Fruit fly (Drosophila melanogaster) whole organism, embryonic: ENCODE measurements around the gene CG9586.
A peak's percentile ranks its signal among the peaks of the same experiment; 100 is the strongest.

ENCODE experiments used
- Ada2b ChIP-seq: fragments of 200-800 bp; sonication (Bioruptor generic); IDR thresholded peaks from 2 replicates; pipeline ENCODE4 v1.3.6; 2022; ENCODE audit warnings: missing biosample characterization, missing genetic modification characterization
- BtbVII ChIP-seq: fragments of 200-800 bp; sonication (Bioruptor generic); optimal IDR thresholded peaks from 3 replicates; lab custom pipeline; 2017; ENCODE audit warnings: missing biosample characterization, mild to moderate bottlenecking, missing genetic modification characterization
- CG1233 ChIP-seq: fragments of 200-800 bp; sonication (Bioruptor generic); optimal IDR thresholded peaks from 4 replicates; lab custom pipeline; 2018; ENCODE audit warnings: missing biosample characterization, mild to moderate bottlenecking, missing genetic modification characterization
- CG12391 ChIP-seq: fragments of 200-800 bp; sonication (Bioruptor generic); optimal IDR thresholded peaks from 3 replicates; lab custom pipeline; 2018; ENCODE audit warnings: missing biosample characterization, mild to moderate bottlenecking, missing genetic modification characterization, moderate library complexity
- CG15514 ChIP-seq: fragments of 200-800 bp; sonication (Bioruptor generic); optimal IDR thresholded peaks from 3 replicates; lab custom pipeline; 2017; ENCODE audit warnings: missing biosample characterization, missing genetic modification characterization, mild to moderate bottlenecking, moderate library complexity, missing genetic modification reagents
- CG1602 ChIP-seq: fragments of 200-800 bp; sonication (Bioruptor generic); optimal IDR thresholded peaks from 3 replicates; lab custom pipeline; 2016; ENCODE audit warnings: missing biosample characterization, missing genetic modification characterization
- CG17328 ChIP-seq: fragments of 200-800 bp; sonication (Bioruptor generic); IDR thresholded peaks from 2 replicates; pipeline ENCODE4 v1.3.6; 2022; ENCODE audit warnings: missing biosample characterization, missing genetic modification characterization
- CG18262 ChIP-seq: fragments of 200-800 bp; optimal IDR thresholded peaks from 3 replicates; lab custom pipeline; 2019; ENCODE audit warnings: missing biosample characterization, mild to moderate bottlenecking, missing genetic modification characterization, moderate library complexity
- CG18619 ChIP-seq: fragments of 200-800 bp; sonication (Bioruptor generic); optimal IDR thresholded peaks from 3 replicates; lab custom pipeline; 2017; ENCODE audit warnings: missing biosample characterization, mild to moderate bottlenecking, missing genetic modification characterization
- CG2116 ChIP-seq: fragments of 200-800 bp; sonication (Bioruptor generic); optimal IDR thresholded peaks from 3 replicates; lab custom pipeline; 2018; ENCODE audit warnings: missing biosample characterization, mild to moderate bottlenecking, missing genetic modification characterization
- CG2129 ChIP-seq: fragments of 200-800 bp; sonication (Bioruptor generic); IDR thresholded peaks from 2 replicates; pipeline ENCODE4 v1.3.6; 2022; ENCODE audit warnings: missing biosample characterization, missing genetic modification characterization; ENCODE audit not compliant: partially characterized antibody
- CG33213 ChIP-seq: fragments of 200-800 bp; sonication (Bioruptor generic); optimal IDR thresholded peaks from 3 replicates; lab custom pipeline; 2016; ENCODE audit warnings: missing biosample characterization, missing genetic modification characterization
- CG4707 ChIP-seq: fragments of 200-800 bp; sonication (Bioruptor generic); optimal IDR thresholded peaks from 2 replicates; lab custom pipeline; 2018; ENCODE audit warnings: missing biosample characterization, mild to moderate bottlenecking, missing genetic modification characterization, moderate library complexity
- CG7271 ChIP-seq: fragments of 200-800 bp; sonication (Bioruptor generic); optimal IDR thresholded peaks from 2 replicates; lab custom pipeline; 2018; ENCODE audit warnings: missing biosample characterization, mild to moderate bottlenecking, missing genetic modification characterization, moderate library complexity
- CG7556 ChIP-seq: fragments of 200-800 bp; sonication (Bioruptor generic); optimal IDR thresholded peaks from 2 replicates; lab custom pipeline; 2017; ENCODE audit warnings: missing biosample characterization, mild to moderate bottlenecking, missing genetic modification characterization
- CG8089 ChIP-seq: fragments of 200-800 bp; sonication (Bioruptor generic); optimal IDR thresholded peaks from 3 replicates; lab custom pipeline; 2016; ENCODE audit warnings: missing biosample characterization, missing genetic modification characterization
- CG9932 ChIP-seq: fragments of 200-800 bp; sonication (Bioruptor generic); IDR thresholded peaks from 2 replicates; pipeline ENCODE4 v1.3.6; 2022; ENCODE audit warnings: missing biosample characterization, missing genetic modification characterization
- Deaf1 ChIP-seq: fragments of 200-800 bp; optimal IDR thresholded peaks from 3 replicates; lab custom pipeline; 2019; ENCODE audit warnings: missing biosample characterization, mild to moderate bottlenecking, missing genetic modification characterization, moderate library complexity
- Fer2 ChIP-seq: fragments of 200-800 bp; sonication (Bioruptor generic); optimal IDR thresholded peaks from 2 replicates; lab custom pipeline; 2018; ENCODE audit warnings: missing biosample characterization, mild to moderate bottlenecking, missing genetic modification characterization, moderate library complexity
- Gug ChIP-seq: fragments of 200-800 bp; sonication (Bioruptor generic); IDR thresholded peaks from 4 replicates; pipeline ENCODE4 v1.3.6; 2022; ENCODE audit warnings: missing biosample characterization, missing genetic modification characterization
- HLH4C ChIP-seq: fragments of 200-800 bp; sonication (Bioruptor generic); IDR thresholded peaks from 3 replicates; pipeline ENCODE4 v1.3.6; 2022; ENCODE audit warnings: missing biosample characterization, missing genetic modification characterization; ENCODE audit not compliant: partially characterized antibody
- HLH54F ChIP-seq: fragments of 200-800 bp; sonication (Bioruptor generic); optimal IDR thresholded peaks from 3 replicates; lab custom pipeline; 2016; ENCODE audit warnings: missing biosample characterization, missing genetic modification characterization
- Hr3 ChIP-seq: fragments of 200-800 bp; sonication (Bioruptor generic); optimal IDR thresholded peaks from 3 replicates; lab custom pipeline; 2016; ENCODE audit warnings: missing biosample characterization, missing genetic modification characterization
- Kr ChIP-seq: fragments of 200-800 bp; sonication (Bioruptor generic); optimal IDR thresholded peaks from 2 replicates; lab custom pipeline; 2017; ENCODE audit warnings: missing biosample characterization, mild to moderate bottlenecking, missing genetic modification characterization
- Mad ChIP-seq: fragments of 200-800 bp; sonication (Bioruptor generic); optimal IDR thresholded peaks from 2 replicates; lab custom pipeline; 2016; ENCODE audit warnings: missing biosample characterization, missing genetic modification characterization
- NFAT ChIP-seq: fragments of 200-800 bp; sonication (Bioruptor generic); IDR thresholded peaks from 2 replicates; pipeline ENCODE4 v1.3.6; 2022; ENCODE audit warnings: missing biosample characterization, missing genetic modification characterization
- Nf-YA ChIP-seq: fragments of 200-800 bp; sonication (Bioruptor generic); IDR thresholded peaks from 2 replicates; pipeline ENCODE4 v1.3.6; 2022; ENCODE audit warnings: missing biosample characterization, missing genetic modification characterization
- Pdp1 ChIP-seq, 2 experiments: fragments of 200-800 bp; sonication (Bioruptor generic); optimal IDR thresholded peaks; 3 replicates each; lab custom pipeline; 2016; ENCODE audit warnings: missing biosample characterization in 2 of 2, missing genetic modification characterization in 2 of 2, mild to moderate bottlenecking in 1 of 2, moderate library complexity in 1 of 2
- Poxn ChIP-seq: fragments of 200-800 bp; sonication (Bioruptor generic); IDR thresholded peaks from 2 replicates; pipeline ENCODE4 v1.3.6; 2022; ENCODE audit warnings: missing biosample characterization, missing genetic modification characterization
- Rx ChIP-seq: fragments of 200-800 bp; sonication (Bioruptor generic); IDR thresholded peaks from 2 replicates; pipeline ENCODE4 v1.3.6; 2022; ENCODE audit warnings: missing biosample characterization, missing genetic modification characterization
- Sry-β ChIP-seq: fragments of 200-800 bp; sonication (Bioruptor generic); optimal IDR thresholded peaks from 2 replicates; lab custom pipeline; 2018; ENCODE audit warnings: missing biosample characterization, mild to moderate bottlenecking, missing genetic modification characterization, moderate library complexity
- Usf ChIP-seq: fragments of 200-800 bp; sonication (Bioruptor generic); optimal IDR thresholded peaks from 2 replicates; lab custom pipeline; 2017; ENCODE audit warnings: missing genotype, missing biosample characterization, missing genetic modification characterization
- cad ChIP-seq: fragments of >200 bp; optimal IDR thresholded peaks from 2 replicates; lab custom pipeline; 2017; ENCODE audit warnings: missing biosample characterization, missing genetic modification characterization
- cas ChIP-seq: fragments of 200-800 bp; sonication (Bioruptor generic); IDR thresholded peaks from 2 replicates; pipeline ENCODE4 v1.3.6; 2022; ENCODE audit warnings: missing biosample characterization, missing genetic modification characterization
- chinmo ChIP-seq: fragments of 200-800 bp; sonication (Bioruptor generic); IDR thresholded peaks from 4 replicates; pipeline ENCODE4 v1.3.6; 2022; ENCODE audit warnings: missing biosample characterization, missing genetic modification characterization; ENCODE audit not compliant: partially characterized antibody
- corto ChIP-seq: fragments of 200-800 bp; sonication (Bioruptor generic); optimal IDR thresholded peaks from 2 replicates; lab custom pipeline; 2016; ENCODE audit warnings: missing biosample characterization, mild to moderate bottlenecking, missing genetic modification characterization, moderate library complexity
- crol ChIP-seq: fragments of 200-800 bp; sonication (Bioruptor generic); IDR thresholded peaks from 2 replicates; pipeline ENCODE4 v1.3.6; 2022; ENCODE audit warnings: missing biosample characterization, missing genetic modification characterization
- da ChIP-seq: fragments of 200-800 bp; sonication (Bioruptor generic); optimal IDR thresholded peaks from 2 replicates; lab custom pipeline; 2016; ENCODE audit warnings: missing biosample characterization, missing genetic modification characterization
- danr ChIP-seq: fragments of 200-800 bp; sonication (Bioruptor generic); IDR thresholded peaks from 2 replicates; pipeline ENCODE4 v1.3.6; 2022; ENCODE audit warnings: missing biosample characterization, missing genetic modification characterization
- dimm ChIP-seq: fragments of 200-800 bp; sonication (Bioruptor generic); IDR thresholded peaks from 2 replicates; pipeline ENCODE4 v1.3.6; 2022; ENCODE audit warnings: missing biosample characterization, missing genetic modification characterization
- fd102C ChIP-seq: fragments of 200-800 bp; sonication (Bioruptor generic); optimal IDR thresholded peaks from 2 replicates; lab custom pipeline; 2018; ENCODE audit warnings: missing biosample characterization, mild to moderate bottlenecking, missing genetic modification characterization, moderate library complexity
- gfzf ChIP-seq: fragments of 200-800 bp; sonication (Bioruptor generic); optimal IDR thresholded peaks from 2 replicates; lab custom pipeline; 2016; ENCODE audit warnings: missing biosample characterization, mild to moderate bottlenecking, missing genetic modification characterization, moderate library complexity
- knrl ChIP-seq: fragments of 200-800 bp; sonication (Bioruptor generic); IDR thresholded peaks from 3 replicates; pipeline ENCODE4 v1.3.6; 2022; ENCODE audit warnings: missing biosample characterization, missing genetic modification characterization; ENCODE audit not compliant: partially characterized antibody
- maf-S ChIP-seq: fragments of 200-800 bp; sonication (Bioruptor generic); optimal IDR thresholded peaks from 2 replicates; lab custom pipeline; 2016; ENCODE audit warnings: missing biosample characterization, missing genetic modification characterization
- mld ChIP-seq: fragments of 200-800 bp; sonication (Bioruptor generic); IDR thresholded peaks from 3 replicates; pipeline ENCODE4 v1.3.6; 2022; ENCODE audit warnings: missing biosample characterization, missing genetic modification characterization; ENCODE audit not compliant: partially characterized antibody
- onecut ChIP-seq: fragments of 200-800 bp; sonication (Bioruptor generic); IDR thresholded peaks from 2 replicates; pipeline ENCODE4 v1.3.6; 2022; ENCODE audit warnings: missing biosample characterization, missing genetic modification characterization
- sqz ChIP-seq: fragments of 200-800 bp; sonication (Bioruptor generic); optimal IDR thresholded peaks from 3 replicates; lab custom pipeline; 2018; ENCODE audit warnings: missing biosample characterization, mild to moderate bottlenecking, missing genetic modification characterization
- sug ChIP-seq: fragments of 200-800 bp; optimal IDR thresholded peaks from 2 replicates; lab custom pipeline; 2019; ENCODE audit warnings: missing biosample characterization, mild to moderate bottlenecking, missing genetic modification characterization, moderate library complexity
- tgo ChIP-seq: fragments of 200-800 bp; sonication (Bioruptor generic); IDR thresholded peaks from 3 replicates; pipeline ENCODE4 v1.3.6; 2022; ENCODE audit warnings: missing biosample characterization, missing genetic modification characterization
- usp ChIP-seq: fragments of >200 bp; optimal IDR thresholded peaks from 2 replicates; lab custom pipeline; 2017; ENCODE audit warnings: missing biosample characterization, missing genetic modification characterization
- zfh2 ChIP-seq: fragments of 200-800 bp; sonication (Bioruptor generic); optimal IDR thresholded peaks from 2 replicates; lab custom pipeline; 2016; ENCODE audit warnings: missing biosample characterization, missing genetic modification characterization

The CG9586 gene

DNA sequence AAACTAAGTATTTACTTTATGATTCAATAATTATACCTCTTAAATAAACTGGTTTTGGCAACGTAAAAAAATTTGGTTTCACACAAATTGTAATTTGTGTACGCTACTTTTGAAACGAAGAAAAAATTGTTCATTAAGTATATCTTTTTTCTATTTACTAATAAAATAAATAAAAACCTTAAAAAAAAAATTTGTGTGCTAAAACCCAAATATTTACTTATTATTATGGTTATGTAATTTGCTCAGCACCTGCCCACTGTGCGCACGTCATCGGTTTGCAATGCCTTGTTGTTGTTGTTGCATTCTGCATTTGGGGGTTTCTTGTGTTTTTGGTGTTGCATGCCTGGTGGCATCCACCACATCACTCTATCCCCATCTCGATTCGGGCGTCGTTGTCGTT is 40.8 kb upstream of the CG9586 start (continued):
- TF ChIP-seq Nf-YA (GFP tag; lab: Robert Waterston, UW) (no peak), Mad (GFP tag; lab: Kevin White, UChicago) (no peak), HLH54F (GFP tag; lab: Kevin White, UChicago) (no peak), CG1233 (no peak), CG18619 (GFP tag; lab: Kevin White, UChicago) (peak; percentile 4), CG12391 (tag; lab: Kevin White, UChicago) (peak; percentile 57), Kr (GFP tag; lab: Kevin White, UChicago) (no peak), Hr3 (peak; percentile 47), onecut (GFP tag; lab: Robert Waterston, UW) (no peak), cad (GFP tag; lab: Kevin White, UChicago) (no peak), CG2129 (no peak), CG18262 (peak; percentile 69), Fer2 (tag; lab: Kevin White, UChicago) (no peak), BtbVII (GFP tag; lab: Kevin White, UChicago) (no peak), HLH4C (no peak), gfzf (GFP tag; lab: Kevin White, UChicago) (no peak), CG4707 (peak; percentile 55), danr (GFP tag; lab: Robert Waterston, UW) (no peak), Rx (GFP tag; lab: Robert Waterston, UW) (peak; percentile 42; the same call in 1 of the 2 replicates), Deaf1 (tag; lab: Kevin White, UChicago) (no peak), usp (GFP tag; lab: Kevin White, UChicago) (no peak), sqz (GFP tag; lab: Kevin White, UChicago) (peak; percentile 35), Sry-β (GFP tag; lab: Kevin White, UChicago) (no peak), corto (GFP tag; lab: Kevin White, UChicago) (no peak), CG33213 (no peak), chinmo (GFP tag; lab: Robert Waterston, UW) (no peak), CG7556 (peak; percentile 12), Poxn (GFP tag; lab: Robert Waterston, UW) (no peak), cas (GFP tag; lab: Robert Waterston, UW) (no peak), CG2116 (no peak), tgo (GFP tag; lab: Robert Waterston, UW) (peak; percentile 25; the same call in 1 of the 3 replicates), CG1602 (GFP tag; lab: Kevin White, UChicago) (peak; percentile 24), dimm (no peak), NFAT (GFP tag; lab: Robert Waterston, UW) (no peak), Ada2b (GFP tag; lab: Robert Waterston, UW) (peak; percentile 22; the same call in 1 of the 2 replicates), zfh2 (no peak), CG8089 (GFP tag; lab: Kevin White, UChicago) (no peak), maf-S (no peak), CG17328 (GFP tag; lab: Robert Waterston, UW) (peak; percentile 34; the same call in 1 of the 2 replicates), CG15514 (no peak), fd102C (GFP tag; lab: Kevin White, UChicago) (no peak), knrl (no peak), Gug (peak; percentile 17; the same call in 1 of the 4 replicates), sug (tag; lab: Kevin White, UChicago) (no peak), da (GFP tag; lab: Kevin White, UChicago) (no peak), crol (GFP tag; lab: Robert Waterston, UW) (no peak), CG9932 (GFP tag; lab: Robert Waterston, UW) (no peak), CG7271 (no peak), Usf (GFP tag; lab: Kevin White, UChicago) (no peak), Pdp1 (GFP tag; optimal IDR thresholded peaks at IDR 0.05; lab: Kevin White, UChicago) (peak in 1 of 2 experiments; percentile 65), mld (no peak)
